Worm (Caenorhabditis elegans): ENCODE measurements around the gene nas-33.

DNA sequence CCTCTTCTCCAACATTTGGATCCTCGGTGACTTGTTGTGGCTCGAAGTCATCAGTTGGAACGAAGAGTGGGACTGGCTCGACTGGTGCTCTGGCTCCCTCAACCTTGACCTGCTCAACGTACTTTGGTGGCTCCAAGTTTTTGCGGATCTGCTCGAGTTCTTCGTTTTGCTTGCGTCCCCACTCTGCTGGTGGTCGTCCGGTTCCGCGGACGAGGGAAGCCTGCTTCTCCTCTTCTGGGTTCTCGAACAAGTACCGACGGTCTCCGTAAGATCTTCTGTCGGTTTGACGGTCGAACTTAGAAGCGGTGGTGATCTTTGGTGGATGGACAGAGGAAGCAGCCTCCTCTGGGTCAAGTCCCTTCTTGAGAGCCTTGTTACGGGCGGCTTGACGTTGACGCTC, 46.3 kb downstream of the nas-33 start:
- TF ChIP-seq unc-3 (GFP tag; conservative IDR thresholded peaks at IDR 0.05) (no peak), unc-3 (tag; optimal IDR thresholded peaks at IDR 0.05) (no peak), ama-1 (optimal IDR thresholded peaks at IDR 0.05) (no peak), eyg-1 (tag; optimal IDR thresholded peaks at IDR 0.05) (no peak), pag-3 (tag; optimal IDR thresholded peaks at IDR 0.05; ENCODE audit: borderline replicate concordance) (no peak), unc-86 (tag; optimal IDR thresholded peaks at IDR 0.05) (no peak), fax-1 (tag; optimal IDR thresholded peaks at IDR 0.05) (no peak), pha-4 (tag; optimal IDR thresholded peaks at IDR 0.05) (no peak), sdc-2 (tag; optimal IDR thresholded peaks at IDR 0.05) (no peak), nfya-1 (tag; optimal IDR thresholded peaks at IDR 0.05) (no peak), fkh-6 (tag; optimal IDR thresholded peaks at IDR 0.05) (no peak), nhr-11 (tag; optimal IDR thresholded peaks at IDR 0.05) (no peak)

All from whole organism, late embryonic.